Fruit fly (Drosophila melanogaster) whole organism, pupa: ENCODE data around the gene CG14190.

Experiments
- CG10348 ChIP-seq: fragments of 200-800 bp; sonication (Bioruptor generic); IDR thresholded peaks from 2 replicates; pipeline ENCODE4 v1.3.6; 2022; ENCODE audit warnings: missing biosample characterization, missing genetic modification characterization
- CG12605 ChIP-seq: fragments of 200-800 bp; sonication (Bioruptor generic); IDR thresholded peaks from 2 replicates; pipeline ENCODE4 v1.3.6; 2022; ENCODE audit warnings: missing biosample characterization, missing genetic modification characterization
- CG13204 ChIP-seq: fragments of 200-800 bp; sonication (Bioruptor generic); optimal IDR thresholded peaks from 2 replicates; lab custom pipeline; 2018; ENCODE audit warnings: missing biosample characterization, mild to moderate bottlenecking, missing genetic modification characterization, moderate library complexity
- CG14655 ChIP-seq: fragments of 200-800 bp; sonication (Bioruptor generic); optimal IDR thresholded peaks from 3 replicates; lab custom pipeline; 2017; ENCODE audit warnings: mild to moderate bottlenecking, missing biosample characterization, missing genetic modification reagents, missing genetic modification characterization
- CG15710 ChIP-seq: fragments of 200-800 bp; sonication (Bioruptor generic); optimal IDR thresholded peaks from 2 replicates; lab custom pipeline; 2018; ENCODE audit warnings: missing biosample characterization, mild to moderate bottlenecking, missing genetic modification characterization, moderate library complexity
- CG17806 ChIP-seq: fragments of 200-800 bp; sonication (Bioruptor generic); optimal IDR thresholded peaks from 2 replicates; lab custom pipeline; 2018; ENCODE audit warnings: missing biosample characterization, mild to moderate bottlenecking, missing genetic modification characterization, moderate library complexity
- CG32121 ChIP-seq: fragments of 200-800 bp; sonication (Bioruptor generic); IDR thresholded peaks from 2 replicates; pipeline ENCODE4 v1.3.6; 2022; ENCODE audit warnings: missing biosample characterization, missing genetic modification characterization
- CG34367 ChIP-seq: fragments of 200-800 bp; sonication (Bioruptor generic); optimal IDR thresholded peaks from 2 replicates; lab custom pipeline; 2018; ENCODE audit warnings: missing biosample characterization, mild to moderate bottlenecking, missing genetic modification characterization
- CG4496 ChIP-seq: fragments of 200-800 bp; sonication (Bioruptor generic); IDR thresholded peaks from 3 replicates; pipeline ENCODE4 v1.3.6; 2022; ENCODE audit warnings: missing biosample characterization, missing genetic modification characterization
- CG8159 ChIP-seq: fragments of 200-800 bp; sonication (Bioruptor generic); optimal IDR thresholded peaks from 3 replicates; lab custom pipeline; 2018; ENCODE audit warnings: missing biosample characterization, mild to moderate bottlenecking, missing genetic modification characterization, moderate library complexity
- CG8301 ChIP-seq: fragments of 200-800 bp; sonication (Bioruptor generic); optimal IDR thresholded peaks from 2 replicates; lab custom pipeline; 2018; ENCODE audit warnings: missing biosample characterization, mild to moderate bottlenecking, missing genetic modification characterization
- CG9948 ChIP-seq: fragments of 200-800 bp; sonication (Bioruptor generic); optimal IDR thresholded peaks from 2 replicates; lab custom pipeline; 2018; ENCODE audit warnings: missing biosample characterization, mild to moderate bottlenecking, missing genetic modification characterization, moderate library complexity
- D1 ChIP-seq: fragments of 200-800 bp; sonication (Bioruptor generic); optimal IDR thresholded peaks from 2 replicates; lab custom pipeline; 2018; ENCODE audit warnings: missing biosample characterization, mild to moderate bottlenecking, missing genetic modification characterization, moderate library complexity
- EcR ChIP-seq: fragments of 200-800 bp; sonication (Bioruptor generic); optimal IDR thresholded peaks from 3 replicates; lab custom pipeline; 2019; ENCODE audit warnings: missing biosample characterization, missing genetic modification characterization, mild to moderate bottlenecking, moderate library complexity, missing genetic modification reagents
- Ets98B ChIP-seq: fragments of 200-800 bp; sonication (Bioruptor generic); IDR thresholded peaks from 2 replicates; pipeline ENCODE4 v1.3.6; 2022; ENCODE audit warnings: missing biosample characterization, missing genetic modification characterization
- Pif1A ChIP-seq: fragments of 200-800 bp; sonication (Bioruptor generic); optimal IDR thresholded peaks from 3 replicates; lab custom pipeline; 2016; ENCODE audit warnings: missing biosample characterization, missing genetic modification characterization
- Pif1B ChIP-seq: fragments of 200-800 bp; sonication (Bioruptor generic); optimal IDR thresholded peaks from 3 replicates; lab custom pipeline; 2016; ENCODE audit warnings: missing biosample characterization, missing genetic modification characterization
- Snoo ChIP-seq: fragments of 200-800 bp; sonication (Bioruptor generic); optimal IDR thresholded peaks from 3 replicates; lab custom pipeline; 2017; ENCODE audit warnings: missing biosample characterization, mild to moderate bottlenecking, missing genetic modification characterization, inconsistent platforms
- fd96Ca ChIP-seq: fragments of 200-800 bp; sonication (Bioruptor generic); IDR thresholded peaks from 3 replicates; pipeline ENCODE4 v1.3.6; 2022; ENCODE audit warnings: missing biosample characterization, missing genetic modification characterization
- gl ChIP-seq: fragments of 200-800 bp; sonication (Bioruptor generic); optimal IDR thresholded peaks from 2 replicates; lab custom pipeline; 2018; ENCODE audit warnings: missing biosample characterization, mild to moderate bottlenecking, missing genetic modification characterization
- rn ChIP-seq: fragments of 200-800 bp; sonication (Bioruptor generic); IDR thresholded peaks from 2 replicates; pipeline ENCODE4 v1.3.6; 2022; ENCODE audit warnings: missing biosample characterization, missing genetic modification characterization

CG14190 gene

dm6 chrX:19056611-19057010 is at the start of gene CG14190:
CG14190 (plus strand) TSS chrX:19056911.
- TF ChIP-seq CG4496 (no peak), CG14655 (GFP tag; lab: Kevin White, UChicago) (no peak), Ets98B (GFP tag; lab: Robert Waterston, UW) (no peak), CG34367 (tag; lab: Kevin White, UChicago) (no peak), CG10348 (no peak), Pif1A (GFP tag; lab: Kevin White, UChicago) (no peak)

DNA sequence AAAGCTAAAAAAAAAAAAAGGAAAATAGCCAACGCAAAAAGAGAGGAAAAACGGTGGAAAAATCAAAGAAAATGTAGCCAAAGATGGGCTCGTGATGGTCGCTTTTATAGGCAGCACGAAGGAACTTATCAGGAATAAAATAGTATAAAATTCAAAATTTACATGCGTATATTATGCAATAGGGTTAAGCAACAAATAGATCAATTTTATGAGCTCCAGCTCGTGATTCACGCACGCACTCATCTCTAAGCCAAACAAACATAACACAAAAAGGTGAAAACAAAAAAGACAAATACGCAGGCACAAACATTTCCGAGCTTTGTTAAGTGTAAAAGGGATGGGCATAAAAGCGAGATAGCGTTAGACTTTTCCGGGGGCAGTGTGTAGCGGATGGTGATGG is 47.8 kb upstream of the CG14190 start:
- TF ChIP-seq CG14655 (GFP tag; lab: Kevin White, UChicago) (peak; percentile 64), CG9948 (tag; lab: Kevin White, UChicago) (peak; percentile 9), rn (no peak), CG8301 (peak; percentile 46), Pif1B (GFP tag; lab: Kevin White, UChicago) (peak; percentile 40), CG12605 (GFP tag; lab: Robert Waterston, UW) (peak; percentile 61), CG34367 (tag; lab: Kevin White, UChicago) (no peak), CG17806 (tag; lab: Kevin White, UChicago) (no peak), CG32121 (peak; percentile 54), Snoo (tag; lab: Kevin White, UChicago) (no peak), Ets98B (GFP tag; lab: Robert Waterston, UW) (peak; percentile 82), CG4496 (peak; percentile 72), Pif1A (GFP tag; lab: Kevin White, UChicago) (peak; percentile 58), CG8159 (no peak), fd96Ca (GFP tag; lab: Robert Waterston, UW) (peak; percentile 78), CG15710 (tag; lab: Kevin White, UChicago) (no peak), EcR (GFP tag; lab: Kevin White, UChicago) (no peak), gl (tag; lab: Kevin White, UChicago) (no peak), D1 (tag; lab: Kevin White, UChicago) (no peak), CG10348 (no peak), CG13204 (GFP tag; lab: Kevin White, UChicago) (no peak)

DNA sequence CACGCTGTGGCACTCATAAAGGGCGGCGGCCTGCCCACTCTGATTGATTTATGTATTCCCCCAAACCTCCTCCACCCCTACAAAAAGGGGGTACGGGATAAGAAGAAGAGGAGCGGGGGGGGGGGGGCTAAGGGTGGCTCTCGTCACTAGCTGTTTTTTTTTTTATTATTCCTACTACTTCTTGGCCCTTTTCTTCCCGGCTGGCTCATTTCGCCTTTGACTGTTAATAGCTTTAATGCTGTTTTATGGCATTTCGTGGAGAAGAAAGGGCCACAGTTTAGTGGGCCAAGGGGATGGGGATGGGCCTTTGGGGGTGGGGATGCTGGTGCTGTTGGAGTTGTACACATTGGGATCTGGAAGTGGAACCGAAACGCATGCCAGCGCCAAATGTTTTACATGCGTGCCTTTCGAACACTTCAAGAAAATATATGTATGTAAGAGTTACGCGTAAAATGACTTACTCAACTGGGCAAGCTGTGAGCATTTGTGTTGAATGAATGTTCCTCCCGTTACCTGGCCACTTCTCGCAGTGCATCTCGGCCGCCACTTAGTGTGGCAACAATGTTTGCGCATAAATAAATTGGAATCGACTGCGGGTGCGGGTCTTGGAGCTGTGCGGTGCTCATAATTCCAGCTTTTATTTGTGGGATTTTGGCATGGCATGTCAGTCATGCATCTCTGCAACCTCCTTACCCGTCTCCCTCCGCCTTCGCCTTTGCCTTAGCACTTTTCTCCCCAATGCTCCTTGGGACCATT is 46.4 kb upstream of the CG14190 start:
- TF ChIP-seq CG8159, result no peak
- TF ChIP-seq CG4496, result no peak
- no peak for TF ChIP-seq rn
- TF ChIP-seq Pif1B (GFP tag; lab: Kevin White, UChicago), result no peak
- TF ChIP-seq Pif1A (GFP tag; lab: Kevin White, UChicago), result no peak
- TF ChIP-seq CG9948 (tag; lab: Kevin White, UChicago), result no peak
- no peak for TF ChIP-seq CG12605 (GFP tag; lab: Robert Waterston, UW)
- TF ChIP-seq D1 (tag; lab: Kevin White, UChicago), result no peak
- TF ChIP-seq CG17806 (tag; lab: Kevin White, UChicago), result no peak

DNA sequence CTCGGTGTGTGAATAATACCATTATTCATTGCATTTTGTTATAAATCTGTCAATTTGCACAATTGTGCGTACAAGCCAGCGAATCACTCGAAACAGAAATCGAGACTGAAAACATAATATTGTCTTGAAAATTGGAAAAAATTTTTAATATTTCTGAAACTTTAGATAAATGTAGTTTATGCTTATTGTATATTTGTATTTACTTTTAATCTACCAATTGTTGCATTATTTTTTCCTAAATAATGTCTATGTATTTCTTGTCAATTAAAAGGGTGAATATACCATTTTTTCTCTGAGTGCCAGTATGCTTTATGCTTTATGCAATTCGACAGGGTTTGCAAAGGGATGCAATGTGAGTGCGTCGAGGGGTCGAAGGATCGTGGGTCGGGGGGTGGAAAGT is 42.1 kb upstream of the CG14190 start:
- no peak for TF ChIP-seq CG15710 (tag; lab: Kevin White, UChicago)
- no peak for TF ChIP-seq CG34367 (tag; lab: Kevin White, UChicago)
- peak; percentile 23 for TF ChIP-seq CG17806 (tag; lab: Kevin White, UChicago)
- TF ChIP-seq gl (tag; lab: Kevin White, UChicago), result no peak
- peak; percentile 44 for TF ChIP-seq CG8159
- no peak for TF ChIP-seq CG13204 (GFP tag; lab: Kevin White, UChicago)
- no peak for TF ChIP-seq CG14655 (GFP tag; lab: Kevin White, UChicago)
- TF ChIP-seq CG10348, result no peak
- TF ChIP-seq Snoo (tag; lab: Kevin White, UChicago), result no peak

DNA sequence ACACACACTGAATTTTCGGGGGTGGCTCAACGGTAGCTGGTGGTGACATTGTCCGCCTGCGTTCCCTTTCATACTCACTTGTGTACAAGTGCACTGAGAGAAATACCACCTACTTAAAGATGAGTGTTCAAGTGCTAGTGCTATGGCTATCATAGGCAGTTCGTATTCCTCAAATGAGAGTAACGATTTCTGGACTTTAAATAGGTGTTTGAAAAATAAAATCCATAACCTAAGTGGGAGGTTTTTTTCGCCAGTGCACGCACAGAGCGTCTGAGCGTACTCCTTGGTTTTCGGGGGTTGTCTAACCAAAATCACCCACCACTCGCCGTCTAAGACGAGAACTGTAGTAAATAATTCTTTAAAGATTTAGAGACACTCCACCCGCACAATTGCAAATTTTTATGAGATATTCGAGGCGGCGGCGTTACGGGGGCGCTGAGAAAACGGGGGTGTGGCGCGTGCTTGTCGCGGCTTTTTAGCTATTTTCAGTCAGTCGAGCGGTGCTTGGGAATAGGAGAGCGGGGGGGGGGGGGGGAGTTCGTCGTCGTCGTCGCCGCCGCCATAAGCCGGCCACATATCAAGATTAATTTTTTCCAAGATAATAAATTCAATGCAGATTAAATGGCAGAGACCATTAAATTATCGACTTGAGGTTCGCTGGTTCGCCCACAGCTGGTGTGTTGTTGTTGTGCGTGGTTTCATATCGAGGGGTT is 38.5 kb upstream of the CG14190 start:
- TF ChIP-seq CG10348, result no peak
- TF ChIP-seq CG13204 (GFP tag; lab: Kevin White, UChicago), result no peak
- no peak for TF ChIP-seq CG8301
- no peak for TF ChIP-seq CG4496
- no peak for TF ChIP-seq gl (tag; lab: Kevin White, UChicago)
- TF ChIP-seq fd96Ca (GFP tag; lab: Robert Waterston, UW), result no peak
- TF ChIP-seq CG34367 (tag; lab: Kevin White, UChicago), result peak; percentile 15
- peak; percentile 30 for TF ChIP-seq CG15710 (tag; lab: Kevin White, UChicago)
- TF ChIP-seq CG32121, result no peak
- TF ChIP-seq EcR (GFP tag; lab: Kevin White, UChicago), result no peak
- TF ChIP-seq Snoo (tag; lab: Kevin White, UChicago), result peak; percentile 33
- TF ChIP-seq CG17806 (tag; lab: Kevin White, UChicago), result peak; percentile 17
- TF ChIP-seq CG14655 (GFP tag; lab: Kevin White, UChicago), result no peak
- TF ChIP-seq rn, result no peak
- TF ChIP-seq Pif1B (GFP tag; lab: Kevin White, UChicago), result no peak
- peak; percentile 49 for TF ChIP-seq CG8159
- peak; percentile 19 for TF ChIP-seq CG9948 (tag; lab: Kevin White, UChicago)
- no peak for TF ChIP-seq D1 (tag; lab: Kevin White, UChicago)
- peak; percentile 27 for TF ChIP-seq Pif1A (GFP tag; lab: Kevin White, UChicago)
- TF ChIP-seq Ets98B (GFP tag; lab: Robert Waterston, UW), result no peak
- TF ChIP-seq CG12605 (GFP tag; lab: Robert Waterston, UW), result no peak
